Worm (Caenorhabditis elegans) whole organism, L4/young adult: Measurements from ENCODE around the gene mig-15.
A peak's percentile ranks its signal among the peaks of the same experiment; 100 is the strongest.

Experiments
- W03F9.2 ChIP-seq: fragments of 150-350 bp; optimal IDR thresholded peaks from 2 replicates; lab custom pipeline; 2014; ENCODE audit warnings: missing biosample characterization, missing genetic modification characterization
- dao-5 ChIP-seq: sonication (generic microtip); optimal IDR thresholded peaks from 2 replicates; lab custom pipeline; 2016; ENCODE audit warnings: missing genotype, missing genetic modification characterization, moderate library complexity, missing compliant biosample characterization
- him-1 ChIP-seq: sonication (generic microtip); optimal IDR thresholded peaks from 2 replicates; lab custom pipeline; 2016; ENCODE audit warnings: missing genotype, missing genetic modification reagents, missing genetic modification characterization, missing compliant biosample characterization

mig-15 gene

ce11 chrX:10395668-10396067 is 32.8 kb downstream of the mig-15 start:
- no peak for TF ChIP-seq him-1
- no peak for TF ChIP-seq W03F9.2
- no peak for TF ChIP-seq dao-5 (tag; lab: Kevin White, UChicago)

ce11 chrX:10395177-10395576 is 33.3 kb downstream of the mig-15 start:
- no peak for TF ChIP-seq W03F9.2
- TF ChIP-seq him-1, result no peak
- no peak for TF ChIP-seq dao-5 (tag; lab: Kevin White, UChicago)

- TF ChIP-seq dao-5 (tag; lab: Kevin White, UChicago) (no peak), W03F9.2 (no peak), him-1 (no peak)
Observed at ce11 chrX:10394238-10394637, 34.2 kb downstream of the mig-15 start.

ce11 chrX:10393362-10393761 is 35.1 kb downstream of the mig-15 start:
- TF ChIP-seq W03F9.2, result no peak
- no peak for TF ChIP-seq dao-5 (tag; lab: Kevin White, UChicago)
- TF ChIP-seq him-1, result no peak

- TF ChIP-seq W03F9.2 (no peak), him-1 (no peak), dao-5 (tag; lab: Kevin White, UChicago) (no peak)
Observed at ce11 chrX:10392792-10393191, 35.7 kb downstream of the mig-15 start.

ce11 chrX:10391174-10391573 is 37.3 kb downstream of the mig-15 start:
- TF ChIP-seq dao-5 (tag; lab: Kevin White, UChicago) (no peak), him-1 (no peak), W03F9.2 (no peak)

ce11 chrX:10386408-10386807 is 42.0 kb downstream of the mig-15 start, which contains the start of gene dyf-6:
Gene dyf-6 (minus strand): TSS chrX:10386508.
- no peak for TF ChIP-seq dao-5 (tag; lab: Kevin White, UChicago)
- TF ChIP-seq W03F9.2, result no peak
- no peak for TF ChIP-seq him-1

- TF ChIP-seq dao-5 (tag; lab: Kevin White, UChicago) (no peak), him-1 (no peak), W03F9.2 (no peak)
Observed at ce11 chrX:10386001-10386400, 42.5 kb downstream of the mig-15 start.

- no peak for TF ChIP-seq W03F9.2
- TF ChIP-seq him-1, result no peak
- no peak for TF ChIP-seq dao-5 (tag; lab: Kevin White, UChicago)
Observed at ce11 chrX:10379678-10380077, 48.8 kb downstream of the mig-15 start, which contains the start of gene rme-4. Gene rme-4 (minus strand): TSS chrX:10379845.

ce11 chrX:10377663-10378062 is 50.8 kb downstream of the mig-15 start:
- TF ChIP-seq him-1, result peak; percentile 28
- peak; percentile 81 for TF ChIP-seq W03F9.2
- TF ChIP-seq dao-5 (tag; lab: Kevin White, UChicago), result no peak

- no peak for TF ChIP-seq W03F9.2
Observed at ce11 chrX:10376989-10377388, 51.5 kb downstream of the mig-15 start.

- TF ChIP-seq dao-5 (tag; lab: Kevin White, UChicago), result no peak
- TF ChIP-seq him-1, result no peak
- TF ChIP-seq W03F9.2, result no peak
Observed at ce11 chrX:10373581-10373980, 54.9 kb downstream of the mig-15 start.

- TF ChIP-seq him-1, result no peak
- no peak for TF ChIP-seq dao-5 (tag; lab: Kevin White, UChicago)
- no peak for TF ChIP-seq W03F9.2
Observed at ce11 chrX:10372556-10372955, 55.9 kb downstream of the mig-15 start, which contains the start of gene Y49A10A.2. Gene Y49A10A.2 (minus strand): TSS chrX:10372664.
